Fruit fly (Drosophila melanogaster) whole organism, pupa: ENCODE results near the gene Socs36E.

Source experiments
- CG12605 ChIP-seq: fragments of 200-800 bp; sonication (Bioruptor generic); IDR thresholded peaks from 2 replicates; pipeline ENCODE4 v1.3.6; 2022; ENCODE audit warnings: missing biosample characterization, missing genetic modification characterization
- CG17806 ChIP-seq: fragments of 200-800 bp; sonication (Bioruptor generic); optimal IDR thresholded peaks from 2 replicates; lab custom pipeline; 2018; ENCODE audit warnings: missing biosample characterization, mild to moderate bottlenecking, missing genetic modification characterization, moderate library complexity
- CG34367 ChIP-seq: fragments of 200-800 bp; sonication (Bioruptor generic); optimal IDR thresholded peaks from 2 replicates; lab custom pipeline; 2018; ENCODE audit warnings: missing biosample characterization, mild to moderate bottlenecking, missing genetic modification characterization
- CG8301 ChIP-seq: fragments of 200-800 bp; sonication (Bioruptor generic); optimal IDR thresholded peaks from 2 replicates; lab custom pipeline; 2018; ENCODE audit warnings: missing biosample characterization, mild to moderate bottlenecking, missing genetic modification characterization
- Pif1A ChIP-seq: fragments of 200-800 bp; sonication (Bioruptor generic); optimal IDR thresholded peaks from 3 replicates; lab custom pipeline; 2016; ENCODE audit warnings: missing biosample characterization, missing genetic modification characterization

dm6 chr2L:18144268-18144834 is 7.9 kb downstream of the Socs36E start:
- no peak for TF ChIP-seq CG8301 (tag; lab: Kevin White, UChicago)
- TF ChIP-seq CG17806 (tag; lab: Kevin White, UChicago) = no peak
- no peak for TF ChIP-seq Pif1A
- no peak for TF ChIP-seq CG12605 (GFP tag; lab: Robert Waterston, UW)
- TF ChIP-seq CG34367 (tag; lab: Kevin White, UChicago) = no peak
